Worm (Caenorhabditis elegans) whole organism, L2 larva: ENCODE results near the gene E04F6.4.

Experiments used
- F13H6.1 ChIP-seq: sonication (generic microtip); optimal IDR thresholded peaks from 2 replicates; lab custom pipeline; 2016; ENCODE audit warnings: missing genetic modification characterization, missing compliant biosample characterization
- R02D3.7 ChIP-seq: fragments of 150-350 bp; optimal IDR thresholded peaks from 2 replicates; lab custom pipeline; 2014; ENCODE audit warnings: missing biosample characterization, missing genetic modification characterization
- ceh-82 ChIP-seq: fragments of 150-350 bp; optimal IDR thresholded peaks from 2 replicates; lab custom pipeline; 2014; ENCODE audit warnings: missing biosample characterization, missing genetic modification characterization
- fos-1 ChIP-seq: fragments of 150-350 bp; optimal IDR thresholded peaks from 2 replicates; lab custom pipeline; 2014; ENCODE audit warnings: missing biosample characterization, missing genetic modification characterization
- mbf-1 ChIP-seq: sonication (generic microtip); optimal IDR thresholded peaks from 2 replicates; lab custom pipeline; 2017; ENCODE audit warnings: missing biosample characterization, missing genetic modification characterization
- mdl-1 ChIP-seq, 2 experiments: fragments of 150-350 bp in 1 of 2; sonication (generic microtip) in 1 of 2; optimal IDR thresholded peaks; 2 replicates each; lab custom pipeline; 2017; ENCODE audit warnings: missing biosample characterization in 2 of 2, missing genetic modification characterization in 2 of 2
- nhr-23 ChIP-seq: fragments of 150-350 bp; optimal IDR thresholded peaks from 2 replicates; lab custom pipeline; 2014; ENCODE audit warnings: missing biosample characterization, missing genetic modification reagents, missing genetic modification characterization
- nhr-237 ChIP-seq: fragments of 150-350 bp; optimal IDR thresholded peaks from 2 replicates; lab custom pipeline; 2014; ENCODE audit warnings: missing biosample characterization, missing genetic modification characterization
- skn-1 ChIP-seq: sonication (generic microtip); optimal IDR thresholded peaks from 2 replicates; lab custom pipeline; 2017; ENCODE audit warnings: missing biosample characterization, missing genetic modification characterization
- unc-39 ChIP-seq: fragments of 150-350 bp; optimal IDR thresholded peaks from 2 replicates; lab custom pipeline; 2014; ENCODE audit warnings: missing biosample characterization, missing genetic modification characterization
- unc-55 ChIP-seq: fragments of 150-350 bp; sonication (generic microtip); optimal IDR thresholded peaks from 3 replicates; lab custom pipeline; 2014; ENCODE audit warnings: missing biosample characterization, missing genetic modification reagents, missing genetic modification characterization
- zag-1 ChIP-seq: fragments of 150-350 bp; optimal IDR thresholded peaks from 2 replicates; lab custom pipeline; 2014; ENCODE audit warnings: missing biosample characterization, missing genetic modification characterization

DNA sequence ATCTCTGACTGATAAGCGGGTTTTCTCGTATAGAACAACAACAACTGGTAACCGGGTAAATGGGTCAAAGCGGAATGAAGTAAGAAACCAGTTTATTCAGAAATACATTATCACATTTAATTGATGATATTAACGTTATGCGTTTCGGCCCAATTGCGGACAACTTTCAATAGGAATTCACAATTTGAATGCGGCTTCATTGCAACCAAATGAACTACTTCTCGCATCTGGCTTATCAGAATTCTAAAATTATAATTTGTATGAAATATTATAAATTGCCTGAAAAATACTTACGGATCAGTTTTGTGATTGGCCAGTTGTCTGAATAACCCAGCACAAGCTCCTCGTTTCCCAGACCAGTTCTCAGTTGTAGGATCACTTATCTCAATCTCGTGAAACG, 20.5 kb upstream of the E04F6.4 start, which contains the start of gene col-36:
- TF ChIP-seq F13H6.1 (tag; lab: Kevin White, UChicago) (no peak), ceh-82 (tag; lab: Kevin White, UChicago) (no peak), nhr-23 (tag; lab: Kevin White, UChicago) (no peak), nhr-237 (tag; lab: Kevin White, UChicago) (no peak), zag-1 (tag; lab: Kevin White, UChicago) (no peak), R02D3.7 (tag; lab: Kevin White, UChicago) (no peak), mdl-1 (tag; optimal IDR thresholded peaks at IDR 0.05; lab: Kevin White, UChicago) (no peak), unc-55 (GFP tag; lab: Kevin White, UChicago) (no peak), skn-1 (tag; lab: Kevin White, UChicago) (no peak), unc-39 (tag; lab: Kevin White, UChicago) (no peak), mbf-1 (tag; lab: Kevin White, UChicago) (no peak), fos-1 (tag; lab: Kevin White, UChicago) (no peak)
